Worm (Caenorhabditis elegans) whole organism, L4 larva: Measurements from ENCODE around the gene Y53C12B.1.

Experiments
- F10B5.3 ChIP-seq: sonication (generic microtip); optimal IDR thresholded peaks from 2 replicates; lab custom pipeline; 2016; ENCODE audit warnings: mild to moderate bottlenecking, missing genetic modification characterization, missing compliant biosample characterization
- F44E2.7 ChIP-seq: fragments of 200-800 bp; sonication (Bioruptor generic); IDR thresholded peaks from 2 replicates; pipeline ENCODE4 v2.1.2; 2022; ENCODE audit warnings: missing genetic modification characterization, missing compliant biosample characterization
- F49E8.2 ChIP-seq: sonication (generic microtip); optimal IDR thresholded peaks from 2 replicates; lab custom pipeline; 2016; ENCODE audit warnings: missing compliant biosample characterization, mild to moderate bottlenecking, missing genetic modification characterization, borderline replicate concordance
- T20F7.1 ChIP-seq: fragments of 200-800 bp; sonication (Bioruptor generic); optimal IDR thresholded peaks from 2 replicates; lab custom pipeline; 2018; ENCODE audit warnings: mild to moderate bottlenecking, missing genetic modification characterization, missing compliant biosample characterization
- T26A8.4 ChIP-seq: fragments of 200-800 bp; sonication (Bioruptor generic); IDR thresholded peaks from 2 replicates; pipeline ENCODE4 v1.3.6; 2022; ENCODE audit warnings: missing genetic modification characterization, missing compliant biosample characterization
- Y105C5A.15 ChIP-seq: fragments of 200-800 bp; sonication (Bioruptor generic); IDR thresholded peaks from 2 replicates; pipeline ENCODE4 v1.3.6; 2022; ENCODE audit warnings: missing genetic modification characterization, missing compliant biosample characterization
- Y48G9A.11 ChIP-seq: fragments of 200-800 bp; sonication (Bioruptor generic); IDR thresholded peaks from 2 replicates; pipeline ENCODE4 v1.3.6; 2022; ENCODE audit warnings: missing genetic modification reagents, missing genetic modification characterization, missing compliant biosample characterization
- aha-1 ChIP-seq: fragments of 150-350 bp; peaks from one replicate; lab custom pipeline; 2014; ENCODE audit warnings: missing biosample characterization, missing genetic modification characterization
- ama-1 ChIP-seq: fragments of 150-350 bp; optimal IDR thresholded peaks from 2 replicates; lab custom pipeline; 2014; ENCODE audit warnings: inconsistent platforms, mixed read lengths
- ceh-20 ChIP-seq: fragments of 200-800 bp; sonication (Bioruptor generic); IDR thresholded peaks from 2 replicates; pipeline ENCODE4 v1.3.6; 2022; ENCODE audit warnings: missing genetic modification reagents, missing genetic modification characterization, missing compliant biosample characterization
- ceh-32 ChIP-seq: sonication (generic microtip); optimal IDR thresholded peaks from 2 replicates; lab custom pipeline; 2016; ENCODE audit warnings: mild to moderate bottlenecking, missing genetic modification characterization, missing compliant biosample characterization; ENCODE audit not compliant: poor library complexity
- ceh-62 ChIP-seq: sonication (generic microtip); optimal IDR thresholded peaks from 2 replicates; lab custom pipeline; 2017; ENCODE audit warnings: missing biosample characterization, missing genetic modification characterization
- ceh-82 ChIP-seq: sonication (generic microtip); optimal IDR thresholded peaks from 2 replicates; lab custom pipeline; 2017; ENCODE audit warnings: missing biosample characterization, missing genetic modification characterization
- ces-1 ChIP-seq: fragments of 150-350 bp; sonication (generic microtip); optimal IDR thresholded peaks from 4 replicates; lab custom pipeline; 2014; ENCODE audit warnings: missing biosample characterization, missing genetic modification reagents, missing genetic modification characterization
- ctbp-1 ChIP-seq: fragments of 200-800 bp; sonication (Bioruptor generic); IDR thresholded peaks from 2 replicates; pipeline ENCODE4 v1.3.6; 2022; ENCODE audit warnings: missing genetic modification reagents, missing genetic modification characterization, missing compliant biosample characterization
- dpl-1 ChIP-seq: fragments of 150-350 bp; optimal IDR thresholded peaks from 2 replicates; lab custom pipeline; 2014; ENCODE audit warnings: missing biosample characterization, missing genetic modification reagents, missing genetic modification characterization
- egl-27 ChIP-seq: sonication (generic microtip); optimal IDR thresholded peaks from 3 replicates; lab custom pipeline; 2017; ENCODE audit warnings: missing biosample characterization, missing genetic modification reagents, missing genetic modification characterization
- gei-8 ChIP-seq: fragments of 200-800 bp; sonication (Bioruptor generic); optimal IDR thresholded peaks from 2 replicates; lab custom pipeline; 2018; ENCODE audit warnings: mild to moderate bottlenecking, missing genetic modification characterization, missing compliant biosample characterization
- hmg-1.1 ChIP-seq: fragments of 200-800 bp; sonication (Bioruptor generic); IDR thresholded peaks from 2 replicates; pipeline ENCODE4 v1.3.6; 2022; ENCODE audit warnings: missing genetic modification reagents, missing genetic modification characterization, missing compliant biosample characterization
- jun-1 ChIP-seq: fragments of 150-350 bp; optimal IDR thresholded peaks from 2 replicates; lab custom pipeline; 2014; ENCODE audit warnings: missing biosample characterization, missing genetic modification reagents, missing genetic modification characterization
- lin-1 ChIP-seq: fragments of 200-800 bp; sonication (Bioruptor generic); IDR thresholded peaks from 2 replicates; pipeline ENCODE4 v1.3.6; 2022; ENCODE audit warnings: missing genetic modification reagents, missing genetic modification characterization, missing compliant biosample characterization
- lin-13 ChIP-seq: fragments of 150-350 bp; optimal IDR thresholded peaks from 2 replicates; lab custom pipeline; 2014; ENCODE audit warnings: missing biosample characterization, missing genetic modification reagents, missing genetic modification characterization
- lin-15B ChIP-seq: fragments of 150-350 bp; sonication (generic microtip); optimal IDR thresholded peaks from 3 replicates; lab custom pipeline; 2014; ENCODE audit warnings: missing biosample characterization, missing genetic modification characterization
- lin-38 ChIP-seq: fragments of 200-800 bp; sonication (Bioruptor generic); IDR thresholded peaks from 2 replicates; pipeline ENCODE4 v1.3.6; 2022; ENCODE audit warnings: missing genetic modification reagents, missing genetic modification characterization, missing compliant biosample characterization
- lin-39 ChIP-seq: fragments of 150-350 bp; optimal IDR thresholded peaks from 2 replicates; lab custom pipeline; 2014; ENCODE audit warnings: missing biosample characterization, missing genetic modification reagents, missing genetic modification characterization
- lir-3 ChIP-seq: sonication (generic microtip); optimal IDR thresholded peaks from 2 replicates; lab custom pipeline; 2016; ENCODE audit warnings: mild to moderate bottlenecking, missing genetic modification characterization, missing compliant biosample characterization
- lsy-2 ChIP-seq, 2 experiments: fragments of 150-350 bp in 1 of 2; sonication (generic microtip) in 1 of 2; optimal IDR thresholded peaks; 2 replicates each; lab custom pipeline; 2014 to 2017; ENCODE audit warnings: missing biosample characterization in 2 of 2, missing genetic modification characterization in 2 of 2
- mes-2 ChIP-seq: sonication (generic microtip); optimal IDR thresholded peaks from 2 replicates; lab custom pipeline; 2016; ENCODE audit warnings: missing genotype, mild to moderate bottlenecking, missing genetic modification characterization, missing compliant biosample characterization; ENCODE audit not compliant: poor library complexity, severe bottlenecking
- nhr-11 ChIP-seq: fragments of 150-350 bp; optimal IDR thresholded peaks from 2 replicates; lab custom pipeline; 2014; ENCODE audit warnings: missing biosample characterization, missing genetic modification characterization
- nhr-111 ChIP-seq: fragments of 200-800 bp; sonication (Bioruptor generic); optimal IDR thresholded peaks from 2 replicates; lab custom pipeline; 2018; ENCODE audit warnings: mild to moderate bottlenecking, missing genetic modification characterization, missing compliant biosample characterization
- nhr-48 ChIP-seq: sonication (generic microtip); optimal IDR thresholded peaks from 2 replicates; lab custom pipeline; 2016; ENCODE audit warnings: mild to moderate bottlenecking, missing genetic modification characterization, missing compliant biosample characterization
- nhr-6 ChIP-seq: fragments of 150-350 bp; optimal IDR thresholded peaks from 2 replicates; lab custom pipeline; 2014; ENCODE audit warnings: missing biosample characterization, missing genetic modification characterization
- set-16 ChIP-seq: fragments of 200-800 bp; sonication (Bioruptor generic); IDR thresholded peaks from 2 replicates; pipeline ENCODE4 v1.3.6; 2022; ENCODE audit warnings: missing genetic modification reagents, missing genetic modification characterization, missing compliant biosample characterization
- snpc-1.2 ChIP-seq: fragments of 200-800 bp; sonication (Bioruptor generic); IDR thresholded peaks from 2 replicates; pipeline ENCODE4 v1.3.6; 2022; ENCODE audit warnings: missing genetic modification reagents, missing genetic modification characterization, missing compliant biosample characterization
- tag-97 ChIP-seq: fragments of 200-800 bp; sonication (Bioruptor generic); IDR thresholded peaks from 2 replicates; pipeline ENCODE4 v1.3.6; 2022; ENCODE audit warnings: missing genetic modification characterization, missing compliant biosample characterization
- unc-39 ChIP-seq: sonication (generic microtip); optimal IDR thresholded peaks from 2 replicates; lab custom pipeline; 2017; ENCODE audit warnings: missing biosample characterization, missing genetic modification characterization
- unc-62 ChIP-seq, 3 experiments: fragments of 150-350 bp in 1 of 3; sonication (generic microtip); optimal IDR thresholded peaks in 2 of 3; peaks in 1 of 3; 1 replicate in 1 of 3; 2 replicates in 2 of 3; lab custom pipeline; 2014 to 2017; ENCODE audit warnings: missing biosample characterization in 3 of 3, missing genetic modification characterization in 3 of 3, missing genetic modification reagents in 3 of 3, missing genotype in 1 of 3
- vab-7 ChIP-seq: fragments of 200-800 bp; sonication (Bioruptor generic); IDR thresholded peaks from 2 replicates; pipeline ENCODE4 v1.3.6; 2022; ENCODE audit warnings: missing genetic modification reagents, missing genetic modification characterization, missing compliant biosample characterization
- zag-1 ChIP-seq: fragments of 150-350 bp; optimal IDR thresholded peaks from 2 replicates; lab custom pipeline; 2014; ENCODE audit warnings: missing biosample characterization, missing genetic modification characterization
- zip-11 ChIP-seq: fragments of 200-800 bp; sonication (Bioruptor generic); IDR thresholded peaks from 2 replicates; pipeline ENCODE4 v1.3.6; 2022; ENCODE audit warnings: missing genetic modification characterization, missing compliant biosample characterization
- ztf-11 ChIP-seq: fragments of 150-350 bp; optimal IDR thresholded peaks from 2 replicates; lab custom pipeline; 2014; ENCODE audit warnings: missing biosample characterization, missing genetic modification characterization
- ztf-7 ChIP-seq: fragments of 150-350 bp; optimal IDR thresholded peaks from 2 replicates; lab custom pipeline; 2014; ENCODE audit warnings: missing biosample characterization, missing genetic modification characterization

Y53C12B.1 gene

DNA sequence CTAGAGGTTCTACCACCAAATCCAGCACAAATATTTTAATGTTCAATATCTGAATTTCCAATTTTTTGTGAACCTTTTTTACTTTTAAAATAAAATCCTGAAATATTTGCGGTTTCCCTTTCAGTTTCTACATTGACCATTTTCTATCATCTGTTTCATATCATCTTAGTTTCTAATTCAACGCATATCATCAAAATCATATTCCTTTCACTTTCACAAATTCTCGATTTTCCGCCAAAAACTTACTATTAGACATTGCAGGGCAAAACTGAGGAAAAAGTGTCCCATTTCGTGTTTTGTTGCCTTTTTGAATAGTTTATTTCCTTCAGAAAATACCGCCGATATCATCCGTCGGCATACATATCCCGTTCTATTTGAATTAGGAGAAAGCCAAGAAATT is 20.8 kb downstream of the Y53C12B.1 start:
- no peak for TF ChIP-seq lin-13 (GFP tag; lab: Kevin White, UChicago)
- TF ChIP-seq ceh-82, result no peak
- no peak for TF ChIP-seq F44E2.7 (GFP tag; lab: Robert Waterston, UW)
- TF ChIP-seq aha-1 (tag; lab: Kevin White, UChicago), result peak; percentile 16
- TF ChIP-seq T20F7.1 (GFP tag; lab: Kevin White, UChicago), result no peak
- TF ChIP-seq nhr-48 (tag; lab: Kevin White, UChicago), result no peak
- no peak for TF ChIP-seq nhr-111 (GFP tag; lab: Kevin White, UChicago)
- TF ChIP-seq nhr-6 (tag; lab: Kevin White, UChicago), result no peak

- TF ChIP-seq ctbp-1 (no peak), unc-62 (GFP tag; optimal IDR thresholded peaks at IDR 0.05 in 1 of 2; lab: Kevin White, UChicago) (peak in 1 of 2 experiments; percentile 36), unc-62 (tag; optimal IDR thresholded peaks at IDR 0.05; lab: Kevin White, UChicago) (no peak)
These were observed 21.4 kb downstream of the Y53C12B.1 start, which contains the start of gene cutl-2 for ce11 chrII:9724464-9724863. Gene cutl-2 (minus strand): TSS chrII:9724673.

DNA sequence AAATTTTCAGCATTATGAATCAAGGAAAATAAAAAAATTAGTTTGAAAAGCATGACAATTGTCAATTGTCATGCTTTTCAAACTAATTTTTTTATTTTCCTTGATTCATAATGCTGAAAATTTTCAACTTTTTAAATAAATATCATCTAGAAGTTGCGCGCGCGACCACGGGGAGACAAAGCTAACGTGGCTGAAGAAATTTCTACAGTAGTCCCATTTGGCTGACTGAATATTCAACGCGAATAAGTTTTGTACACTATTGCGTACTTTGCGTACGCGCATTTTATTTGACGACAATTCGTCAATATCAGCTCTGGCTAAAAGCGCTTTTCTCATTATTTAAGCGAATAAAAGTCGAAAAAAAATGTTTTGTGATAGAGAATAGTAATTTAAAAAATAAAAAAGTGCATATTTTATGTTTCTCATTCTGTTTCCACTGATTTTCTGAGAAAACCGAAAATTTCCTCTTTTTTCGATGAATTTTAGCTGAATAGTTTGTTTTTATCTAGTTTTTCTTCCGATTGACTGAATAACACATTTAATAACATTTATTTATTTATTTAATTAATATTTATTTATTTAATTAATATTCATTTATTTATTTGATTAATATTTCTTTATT is 27.1 kb downstream of the Y53C12B.1 start, which contains the start of gene Y53C12A.11:
TSS of gene Y53C12A.11 (minus strand) at position 68 of the 622 bp plus-strand sequence.
- TF ChIP-seq lsy-2 (tag; optimal IDR thresholded peaks at IDR 0.05; lab: Kevin White, UChicago) (peak in 1 of 2 experiments; percentile 36), snpc-1.2 (GFP tag; lab: Robert Waterston, UW) (0 out of 2 replicates have a peak, but pooled peaks have one; percentile 24), Y48G9A.11 (peak; percentile 86), lin-38 (GFP tag; lab: Robert Waterston, UW) (peak; percentile 77)

DNA sequence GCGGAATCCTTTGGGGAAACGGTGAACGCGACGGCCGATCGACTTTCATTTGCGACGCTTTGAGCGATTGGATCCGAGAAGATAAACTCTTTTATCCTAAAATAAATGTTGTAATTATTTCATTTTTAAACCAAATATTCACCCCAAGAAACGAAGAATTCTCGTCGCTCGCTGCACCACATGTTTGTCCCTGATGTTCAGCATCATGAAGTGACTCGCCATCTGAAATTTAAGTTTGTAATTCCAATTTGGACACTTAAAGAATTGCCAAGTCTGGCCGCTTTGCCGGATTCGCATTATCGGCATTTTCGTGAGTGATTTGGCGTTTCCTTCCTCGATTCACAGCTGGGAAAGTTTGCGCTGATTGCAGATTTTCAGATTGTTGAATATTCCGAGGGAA is 28.0 kb downstream of the Y53C12B.1 start, which contains the start of gene Y53C12A.6:
TSS of gene Y53C12A.6 (minus strand) at position 101 of the 400 bp plus-strand sequence.
- TF ChIP-seq ceh-20 (GFP tag; lab: Robert Waterston, UW), result no peak
- no peak for TF ChIP-seq lin-1 (GFP tag; lab: Robert Waterston, UW)
- TF ChIP-seq unc-39 (tag; lab: Kevin White, UChicago), result no peak
- no peak for TF ChIP-seq tag-97
- TF ChIP-seq lin-15B, result no peak
- no peak for TF ChIP-seq jun-1

DNA sequence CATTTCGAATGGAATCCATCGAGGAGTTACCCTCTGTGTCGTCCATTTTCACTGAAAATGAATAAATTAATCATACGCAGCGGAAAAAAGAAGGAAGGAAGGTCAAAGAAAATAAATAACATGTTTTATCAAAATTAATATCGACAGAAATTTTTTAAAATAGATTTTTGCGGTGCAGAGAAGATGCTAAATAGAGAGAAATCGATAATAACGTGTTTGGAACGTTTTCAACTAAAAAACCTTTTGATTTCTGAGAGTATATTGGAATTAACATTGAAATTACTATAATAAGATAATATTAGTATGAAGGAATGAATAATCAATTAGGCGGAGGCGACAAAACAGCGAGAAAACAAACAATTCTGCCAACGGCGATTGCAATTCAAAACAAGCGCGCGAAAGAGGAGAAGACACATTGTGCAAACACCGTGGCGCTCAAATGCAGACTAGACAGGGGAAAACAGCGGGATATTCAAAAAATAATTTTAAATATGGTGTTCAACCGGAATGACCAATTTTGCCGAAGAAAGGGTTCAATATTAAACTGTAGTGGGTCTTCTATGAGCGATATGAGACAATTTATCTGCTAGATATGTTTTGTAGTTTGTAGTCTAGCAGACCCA is 29.4 kb downstream of the Y53C12B.1 start, which contains the start of gene wee-1.3:
TSS of gene wee-1.3 (minus strand) at position 51 of the 623 bp plus-strand sequence.
- TF ChIP-seq T26A8.4 (GFP tag; lab: Robert Waterston, UW) (no peak), lir-3 (tag; lab: Kevin White, UChicago) (no peak), vab-7 (GFP tag; lab: Robert Waterston, UW) (no peak), ceh-20 (GFP tag; lab: Robert Waterston, UW) (no peak), set-16 (no peak), zip-11 (no peak), Y105C5A.15 (no peak), dpl-1 (peak; percentile 99), F49E8.2 (no peak), lin-38 (GFP tag; lab: Robert Waterston, UW) (peak; percentile 80), nhr-11 (tag; lab: Kevin White, UChicago) (peak; percentile 86), nhr-111 (GFP tag; lab: Kevin White, UChicago) (no peak), snpc-1.2 (GFP tag; lab: Robert Waterston, UW) (no peak), ces-1 (GFP tag; lab: Kevin White, UChicago) (no peak), egl-27 (no peak), mes-2 (tag; lab: Kevin White, UChicago) (peak; percentile 86), hmg-1.1 (GFP tag; lab: Robert Waterston, UW) (peak; percentile 69), ceh-62 (tag; lab: Kevin White, UChicago) (no peak), ama-1 (lab: Kevin White, UChicago) (no peak), zag-1 (tag; lab: Kevin White, UChicago) (no peak), ztf-7 (no peak), ceh-32 (tag; lab: Kevin White, UChicago) (no peak), gei-8 (GFP tag; lab: Kevin White, UChicago) (no peak), aha-1 (tag; lab: Kevin White, UChicago) (peak; percentile 92), F10B5.3 (no peak), lin-39 (tag; lab: Kevin White, UChicago) (no peak), ztf-11 (tag; lab: Kevin White, UChicago) (no peak)
